Worm (Caenorhabditis elegans): ENCODE data around the gene F34D10.9.

F34D10.9 gene

ce11 chrIII:3699275-3699674, 30.1 kb downstream of the F34D10.9 start, which contains the start of gene cyn-9:
cyn-9 (minus strand) TSS chrIII:3699640.
- TF ChIP-seq nhr-237 (tag; optimal IDR thresholded peaks at IDR 0.05) (no peak), flh-1 (GFP tag; optimal IDR thresholded peaks at IDR 0.05) (no peak), unc-62 (GFP tag; optimal IDR thresholded peaks at IDR 0.05) (no peak), lin-13 (tag; optimal IDR thresholded peaks at IDR 0.05) (no peak), snpc-4 (tag; optimal IDR thresholded peaks at IDR 0.05) (no peak), mep-1 (tag; optimal IDR thresholded peaks at IDR 0.05) (no peak)

- TF ChIP-seq elt-3 (tag; optimal IDR thresholded peaks at IDR 0.05): no peak
- TF ChIP-seq lin-13 (tag; optimal IDR thresholded peaks at IDR 0.05): no peak
- no peak for TF ChIP-seq flh-1 (GFP tag; optimal IDR thresholded peaks at IDR 0.05)
- no peak for TF ChIP-seq sptf-1 (tag; optimal IDR thresholded peaks at IDR 0.05)
- no peak for TF ChIP-seq blmp-1 (tag; optimal IDR thresholded peaks at IDR 0.05)
- no peak for TF ChIP-seq unc-39 (tag; optimal IDR thresholded peaks at IDR 0.05)
- no peak for TF ChIP-seq hlh-1 (tag; optimal IDR thresholded peaks at IDR 0.05)
- TF ChIP-seq unc-62 (GFP tag; optimal IDR thresholded peaks at IDR 0.05): no peak
- TF ChIP-seq lin-32 (GFP tag; optimal IDR thresholded peaks at IDR 0.05): no peak
- no peak for TF ChIP-seq unc-120 (tag; optimal IDR thresholded peaks at IDR 0.05; ENCODE audit: poor library complexity, severe bottlenecking)
- TF ChIP-seq snpc-4 (tag; optimal IDR thresholded peaks at IDR 0.05): no peak
- no peak for TF ChIP-seq elt-1 (tag; optimal IDR thresholded peaks at IDR 0.05; ENCODE audit: borderline replicate concordance, insufficient read depth)
- no peak for TF ChIP-seq lsy-2 (tag; optimal IDR thresholded peaks at IDR 0.05)
- no peak for TF ChIP-seq ztf-11 (tag; optimal IDR thresholded peaks at IDR 0.05)
- TF ChIP-seq mls-2 (tag; optimal IDR thresholded peaks at IDR 0.05): no peak
- no peak for TF ChIP-seq ceh-43 (GFP tag; optimal IDR thresholded peaks at IDR 0.05)
Measured at ce11 chrIII:3698366-3698765, 31.1 kb downstream of the F34D10.9 start.

ce11 chrIII:3694572-3694971, 34.8 kb downstream of the F34D10.9 start, which contains the start of gene npr-15:
npr-15 (minus strand) TSS chrIII:3694672.
- no peak for TF ChIP-seq flh-1 (GFP tag; optimal IDR thresholded peaks at IDR 0.05)
- TF ChIP-seq lsy-2 (tag; optimal IDR thresholded peaks at IDR 0.05): no peak
- no peak for TF ChIP-seq ceh-39 (tag; optimal IDR thresholded peaks at IDR 0.05)
- TF ChIP-seq hlh-1 (tag; optimal IDR thresholded peaks at IDR 0.05): no peak
- TF ChIP-seq M03D4.4 (tag; optimal IDR thresholded peaks at IDR 0.05): no peak
- TF ChIP-seq zip-8 (tag; optimal IDR thresholded peaks at IDR 0.05): no peak
- TF ChIP-seq nhr-76 (tag; optimal IDR thresholded peaks at IDR 0.05): no peak
- TF ChIP-seq ham-2 (GFP tag; optimal IDR thresholded peaks at IDR 0.05): no peak
- no peak for TF ChIP-seq ceh-43 (GFP tag; optimal IDR thresholded peaks at IDR 0.05)
- no peak for TF ChIP-seq mep-1 (tag; optimal IDR thresholded peaks at IDR 0.05)
- TF ChIP-seq mab-5 (tag; optimal IDR thresholded peaks at IDR 0.05): no peak
- no peak for TF ChIP-seq nhr-12 (tag; optimal IDR thresholded peaks at IDR 0.05)
- TF ChIP-seq cnd-1 (tag; optimal IDR thresholded peaks at IDR 0.05): no peak
- TF ChIP-seq elt-1 (tag; optimal IDR thresholded peaks at IDR 0.05; ENCODE audit: borderline replicate concordance, insufficient read depth): no peak
- no peak for TF ChIP-seq nhr-2 (tag; optimal IDR thresholded peaks at IDR 0.05)

- no peak for TF ChIP-seq lin-32 (GFP tag; optimal IDR thresholded peaks at IDR 0.05)
- peak; percentile 69 for TF ChIP-seq ces-1 (GFP tag; optimal IDR thresholded peaks at IDR 0.05)
Measured at ce11 chrIII:3692516-3692915, 36.9 kb downstream of the F34D10.9 start.

ce11 chrIII:3682869-3683403, 46.5 kb downstream of the F34D10.9 start:
- TF ChIP-seq sptf-1 (tag; optimal IDR thresholded peaks at IDR 0.05) (no peak), cnd-1 (tag; optimal IDR thresholded peaks at IDR 0.05) (no peak), ces-1 (GFP tag; optimal IDR thresholded peaks at IDR 0.05) (no peak), flh-1 (GFP tag; optimal IDR thresholded peaks at IDR 0.05) (no peak), elt-1 (tag; optimal IDR thresholded peaks at IDR 0.05; ENCODE audit: borderline replicate concordance, insufficient read depth) (no peak), tbx-8 (GFP tag; optimal IDR thresholded peaks at IDR 0.05) (no peak), lin-32 (GFP tag; optimal IDR thresholded peaks at IDR 0.05) (no peak), pha-4 (tag; optimal IDR thresholded peaks at IDR 0.05) (no peak), ceh-83 (GFP tag; optimal IDR thresholded peaks at IDR 0.05) (no peak), mls-2 (tag; optimal IDR thresholded peaks at IDR 0.05) (no peak), ceh-39 (tag; optimal IDR thresholded peaks at IDR 0.05) (no peak), nhr-2 (tag; optimal IDR thresholded peaks at IDR 0.05) (no peak), nhr-237 (tag; optimal IDR thresholded peaks at IDR 0.05) (no peak)

Data from whole organism, mixed stage, embryonic.